Fruit fly (Drosophila melanogaster) whole organism, embryonic: ENCODE results near the gene Apt1.

Experiments
- ATbp ChIP-seq: fragments of 200-800 bp; sonication (Bioruptor generic); optimal IDR thresholded peaks from 2 replicates; lab custom pipeline; 2017; ENCODE audit warnings: missing biosample characterization, mild to moderate bottlenecking, missing genetic modification characterization, missing genetic modification reagents
- Asciz ChIP-seq: fragments of 200-800 bp; sonication (Bioruptor generic); optimal IDR thresholded peaks from 2 replicates; lab custom pipeline; 2017; ENCODE audit warnings: missing biosample characterization, mild to moderate bottlenecking, missing genetic modification characterization, missing genetic modification reagents
- B-H2 ChIP-seq: fragments of 200-800 bp; sonication (Bioruptor generic); optimal IDR thresholded peaks from 2 replicates; lab custom pipeline; 2018; ENCODE audit warnings: missing biosample characterization, mild to moderate bottlenecking, missing genetic modification characterization
- CG10321 ChIP-seq: fragments of 200-800 bp; sonication (Bioruptor generic); IDR thresholded peaks from 2 replicates; pipeline ENCODE4 v1.3.6; 2022; ENCODE audit warnings: missing biosample characterization, missing genetic modification characterization
- CG10366 ChIP-seq: fragments of 200-800 bp; sonication (Bioruptor generic); IDR thresholded peaks from 2 replicates; pipeline ENCODE4 v1.3.6; 2022; ENCODE audit warnings: missing biosample characterization, missing genetic modification characterization
- CG11085 ChIP-seq: fragments of 200-800 bp; sonication (Bioruptor generic); IDR thresholded peaks from 2 replicates; pipeline ENCODE4 v1.3.6; 2022; ENCODE audit warnings: missing biosample characterization, missing genetic modification characterization
- CG1233 ChIP-seq: fragments of 200-800 bp; sonication (Bioruptor generic); optimal IDR thresholded peaks from 4 replicates; lab custom pipeline; 2018; ENCODE audit warnings: missing biosample characterization, mild to moderate bottlenecking, missing genetic modification characterization
- CG2116 ChIP-seq: fragments of 200-800 bp; sonication (Bioruptor generic); optimal IDR thresholded peaks from 3 replicates; lab custom pipeline; 2018; ENCODE audit warnings: missing biosample characterization, mild to moderate bottlenecking, missing genetic modification characterization
- CG30020 ChIP-seq: fragments of 200-800 bp; optimal IDR thresholded peaks from 2 replicates; lab custom pipeline; 2019; ENCODE audit warnings: missing biosample characterization, mild to moderate bottlenecking, missing genetic modification characterization, moderate library complexity
- CG31441 ChIP-seq: fragments of 200-800 bp; sonication (Bioruptor generic); IDR thresholded peaks from 2 replicates; pipeline ENCODE4 v1.3.6; 2022; ENCODE audit warnings: missing biosample characterization, missing genetic modification characterization
- CG32532 ChIP-seq: fragments of 200-800 bp; sonication (Bioruptor generic); IDR thresholded peaks from 2 replicates; pipeline ENCODE4 v1.3.6; 2022; ENCODE audit warnings: missing biosample characterization, missing genetic modification characterization
- CG3995 ChIP-seq: fragments of 200-800 bp; sonication (Bioruptor generic); optimal IDR thresholded peaks from 3 replicates; lab custom pipeline; 2016; ENCODE audit warnings: missing biosample characterization, missing genetic modification characterization
- CG4328 ChIP-seq: fragments of 200-800 bp; sonication (Bioruptor generic); optimal IDR thresholded peaks from 3 replicates; lab custom pipeline; 2017; ENCODE audit warnings: missing biosample characterization, missing genetic modification reagents, missing genetic modification characterization
- CG7786 ChIP-seq: fragments of 200-800 bp; sonication (Bioruptor generic); optimal IDR thresholded peaks from 2 replicates; lab custom pipeline; 2016; ENCODE audit warnings: missing biosample characterization, missing genetic modification characterization
- D19A ChIP-seq: fragments of 200-800 bp; optimal IDR thresholded peaks from 3 replicates; lab custom pipeline; 2019; ENCODE audit warnings: missing biosample characterization, mild to moderate bottlenecking, missing genetic modification characterization, moderate library complexity
- HHEX ChIP-seq: fragments of 200-800 bp; sonication (Bioruptor generic); optimal IDR thresholded peaks from 3 replicates; lab custom pipeline; 2017; ENCODE audit warnings: missing biosample characterization, mild to moderate bottlenecking, missing genetic modification characterization, missing genetic modification reagents
- HLH4C ChIP-seq: fragments of 200-800 bp; sonication (Bioruptor generic); IDR thresholded peaks from 3 replicates; pipeline ENCODE4 v1.3.6; 2022; ENCODE audit warnings: missing biosample characterization, missing genetic modification characterization; ENCODE audit not compliant: partially characterized antibody
- Hr39 ChIP-seq: fragments of >200 bp; optimal IDR thresholded peaks from 2 replicates; lab custom pipeline; 2017
- MBD-R2 ChIP-seq: fragments of 200-800 bp; sonication (Bioruptor generic); IDR thresholded peaks from 2 replicates; pipeline ENCODE4 v1.3.6; 2022; ENCODE audit warnings: missing biosample characterization, missing genetic modification characterization
- Nf-YA ChIP-seq: fragments of 200-800 bp; sonication (Bioruptor generic); IDR thresholded peaks from 2 replicates; pipeline ENCODE4 v1.3.6; 2022; ENCODE audit warnings: missing biosample characterization, missing genetic modification characterization
- Pdp1 ChIP-seq, 2 experiments: fragments of 200-800 bp; sonication (Bioruptor generic); optimal IDR thresholded peaks; 3 replicates each; lab custom pipeline; 2016; ENCODE audit warnings: missing biosample characterization in 2 of 2, missing genetic modification characterization in 2 of 2, mild to moderate bottlenecking in 1 of 2, moderate library complexity in 1 of 2
- Ptx1 ChIP-seq: fragments of 200-800 bp; sonication (Bioruptor generic); IDR thresholded peaks from 2 replicates; pipeline ENCODE4 v1.3.6; 2022; ENCODE audit warnings: missing biosample characterization, missing genetic modification characterization
- Tbp ChIP-seq: fragments of >200 bp; optimal IDR thresholded peaks from 2 replicates; lab custom pipeline; 2018; ENCODE audit warnings: missing biosample characterization, missing genetic modification characterization
- ase ChIP-seq: fragments of 200-800 bp; sonication (Bioruptor generic); IDR thresholded peaks from 3 replicates; pipeline ENCODE4 v1.3.6; 2022; ENCODE audit warnings: missing biosample characterization, missing genetic modification characterization
- bbx ChIP-seq: fragments of 200-800 bp; sonication (Bioruptor generic); IDR thresholded peaks from 2 replicates; pipeline ENCODE4 v1.3.6; 2022; ENCODE audit warnings: missing biosample characterization, missing genetic modification characterization; ENCODE audit not compliant: partially characterized antibody
- ftz-f1 ChIP-seq: fragments of 200-800 bp; sonication (Bioruptor generic); optimal IDR thresholded peaks from 2 replicates; lab custom pipeline; 2016; ENCODE audit warnings: missing biosample characterization, missing genetic modification characterization
- fu2 ChIP-seq: fragments of 200-800 bp; sonication (Bioruptor generic); optimal IDR thresholded peaks from 2 replicates; lab custom pipeline; 2016; ENCODE audit warnings: missing biosample characterization, missing genetic modification characterization
- gem ChIP-seq: fragments of 200-800 bp; sonication (Bioruptor generic); optimal IDR thresholded peaks from 2 replicates; lab custom pipeline; 2019; ENCODE audit warnings: missing biosample characterization, mild to moderate bottlenecking, missing genetic modification characterization, moderate library complexity
- kah ChIP-seq: fragments of 200-800 bp; sonication (Bioruptor generic); optimal IDR thresholded peaks from 2 replicates; lab custom pipeline; 2018; ENCODE audit warnings: missing biosample characterization, mild to moderate bottlenecking, missing genetic modification characterization
- lmd ChIP-seq: fragments of 200-800 bp; sonication (Bioruptor generic); IDR thresholded peaks from 2 replicates; pipeline ENCODE4 v1.3.6; 2022; ENCODE audit warnings: missing biosample characterization, missing genetic modification characterization
- pfk ChIP-seq: fragments of 200-800 bp; sonication (Bioruptor generic); optimal IDR thresholded peaks from 2 replicates; lab custom pipeline; 2018; ENCODE audit warnings: missing biosample characterization, mild to moderate bottlenecking, missing genetic modification characterization, moderate library complexity
- pho ChIP-seq: fragments of 200-800 bp; sonication (Bioruptor generic); optimal IDR thresholded peaks from 2 replicates; lab custom pipeline; 2016; ENCODE audit warnings: missing biosample characterization, missing genetic modification characterization
- repo ChIP-seq: fragments of 200-800 bp; sonication (Bioruptor generic); optimal IDR thresholded peaks from 2 replicates; lab custom pipeline; 2016; ENCODE audit warnings: missing biosample characterization, missing genetic modification characterization
- scrt ChIP-seq: fragments of 200-800 bp; sonication (Bioruptor generic); optimal IDR thresholded peaks from 2 replicates; lab custom pipeline; 2018; ENCODE audit warnings: missing biosample characterization, mild to moderate bottlenecking, missing genetic modification characterization, moderate library complexity
- ssp ChIP-seq: fragments of 200-800 bp; sonication (Bioruptor generic); IDR thresholded peaks from 2 replicates; pipeline ENCODE4 v1.3.6; 2022; ENCODE audit warnings: missing biosample characterization, missing genetic modification characterization
- tio ChIP-seq: fragments of 200-800 bp; sonication (Bioruptor generic); optimal IDR thresholded peaks from 2 replicates; lab custom pipeline; 2017; ENCODE audit warnings: missing biosample characterization, missing genetic modification characterization, inconsistent platforms
- tna ChIP-seq: fragments of 200-800 bp; sonication (Bioruptor generic); IDR thresholded peaks from 2 replicates; pipeline ENCODE4 v1.3.6; 2022; ENCODE audit warnings: missing biosample characterization, missing genetic modification characterization; ENCODE audit not compliant: partially characterized antibody

Apt1 gene

dm6 chr3L:11579919-11580318, 47.9 kb upstream of the Apt1 start, which contains the start of gene CG43390 (continued):
- peak; percentile 39 for TF ChIP-seq scrt (GFP tag; lab: Kevin White, UChicago)
- peak; percentile 69 for TF ChIP-seq ATbp (GFP tag; lab: Kevin White, UChicago)
- TF ChIP-seq pfk (GFP tag; lab: Kevin White, UChicago), result no peak
- peak; percentile 59 for TF ChIP-seq gem (tag; lab: Kevin White, UChicago)
- peak; percentile 28 for TF ChIP-seq HHEX
- TF ChIP-seq CG10366 (GFP tag; lab: Robert Waterston, UW), result no peak

dm6 chr3L:11580919-11581318, 46.9 kb upstream of the Apt1 start, which contains the start of gene CG43391:
Gene CG43391, minus strand, starts transcription at chr3L:11581019.
- TF ChIP-seq CG7786 (no peak), lmd (GFP tag; lab: Robert Waterston, UW) (no peak), CG30020 (tag; lab: Kevin White, UChicago) (no peak), CG10321 (GFP tag; lab: Robert Waterston, UW) (no peak), Tbp (GFP tag; lab: Kevin White, UChicago) (no peak), CG4328 (no peak), CG2116 (no peak), CG32532 (GFP tag; lab: Robert Waterston, UW) (no peak), fu2 (GFP tag; lab: Kevin White, UChicago) (no peak), tio (GFP tag; lab: Kevin White, UChicago) (no peak), tna (no peak)
- TF ChIP-seq, all 482 proteins: peak for 0

dm6 chr3L:11582097-11582496, 45.7 kb upstream of the Apt1 start, which contains the start of gene CG33269:
Gene CG33269, minus strand, starts transcription at chr3L:11582197.
- TF ChIP-seq MBD-R2 (GFP tag; lab: Robert Waterston, UW) (no peak), repo (GFP tag; lab: Kevin White, UChicago) (no peak), CG1233 (GFP tag; lab: Kevin White, UChicago) (no peak), ssp (GFP tag; lab: Robert Waterston, UW) (no peak), B-H2 (no peak), Nf-YA (no peak), ftz-f1 (GFP tag; lab: Kevin White, UChicago) (no peak), CG4328 (no peak), CG11085 (no peak), HLH4C (GFP tag; lab: Robert Waterston, UW) (no peak), ase (no peak), Hr39 (lab: Kevin White, UChicago) (no peak), bbx (GFP tag; lab: Robert Waterston, UW) (no peak), CG31441 (GFP tag; lab: Robert Waterston, UW) (no peak), Pdp1 (GFP tag; optimal IDR thresholded peaks at IDR 0.05; lab: Kevin White, UChicago) (no peak), D19A (tag; lab: Kevin White, UChicago) (no peak), pfk (GFP tag; lab: Kevin White, UChicago) (no peak)

- TF ChIP-seq Asciz (GFP tag; lab: Kevin White, UChicago), result no peak
- TF ChIP-seq CG3995 (GFP tag; lab: Kevin White, UChicago), result no peak
- no peak for TF ChIP-seq kah (GFP tag; lab: Kevin White, UChicago)
- no peak for TF ChIP-seq Ptx1
- no peak for TF ChIP-seq pho (GFP tag; lab: Kevin White, UChicago)
Observed at dm6 chr3L:11583964-11584363, 43.9 kb upstream of the Apt1 start, which contains the start of gene CG32086. Gene CG32086, minus strand, starts transcription at chr3L:11584064.
